Fruit fly (Drosophila melanogaster) whole organism: ENCODE measurements around the gene ppk22.

Source experiments
- Dll ChIP-seq: fragments of >200 bp; optimal IDR thresholded peaks from 2 replicates; lab custom pipeline; 2017
- EcR ChIP-seq, 2 experiments: fragments of >200 bp; optimal IDR thresholded peaks; 2 replicates each; lab custom pipeline; 2017; ENCODE audit warnings: missing biosample characterization in 2 of 2, missing genetic modification characterization in 2 of 2, missing genetic modification reagents in 2 of 2
- psq ChIP-seq: fragments of >200 bp; optimal IDR thresholded peaks from 2 replicates; lab custom pipeline; 2017
- usp ChIP-seq: fragments of >200 bp; optimal IDR thresholded peaks from 2 replicates; lab custom pipeline; 2017; ENCODE audit warnings: missing biosample characterization, missing genetic modification characterization, mixed read lengths

DNA sequence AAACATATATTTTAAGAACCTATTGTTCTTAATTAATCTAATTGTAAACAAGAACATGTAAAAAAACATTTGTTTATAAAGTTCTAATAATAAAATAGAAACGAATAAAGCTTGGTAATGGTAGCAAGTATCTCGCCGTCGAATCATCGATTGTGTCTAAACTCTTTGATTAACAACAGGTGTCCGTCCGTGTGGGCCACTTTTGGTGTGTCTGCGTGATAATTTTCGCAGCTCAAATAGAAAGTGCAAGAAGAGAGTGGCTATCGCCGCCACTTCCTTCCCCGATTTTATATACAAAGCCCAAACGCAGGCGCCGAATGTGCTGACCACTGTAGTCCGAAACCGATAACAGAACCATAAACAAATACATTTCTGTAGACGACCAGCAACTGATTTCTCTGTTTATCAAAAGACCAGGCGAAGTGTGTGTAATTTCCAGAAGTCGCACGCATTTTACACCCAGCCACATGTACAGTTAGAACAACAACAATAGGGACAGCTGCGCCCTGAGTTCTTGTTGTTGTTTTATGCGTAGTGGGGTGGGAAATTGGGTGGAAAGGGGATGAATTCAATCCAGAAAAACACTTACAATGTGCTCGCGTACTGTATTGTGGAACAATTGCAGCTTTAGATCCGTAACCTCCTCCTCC lies 46.5 kb downstream of the ppk22 start:
- no peak for TF ChIP-seq psq (lab: Kevin White, UChicago)
- no peak for TF ChIP-seq Dll
- no peak for TF ChIP-seq usp
- TF ChIP-seq EcR (GFP tag; optimal IDR thresholded peaks at IDR 0.05; lab: Kevin White, UChicago), result no peak
